Fruit fly (Drosophila melanogaster): ENCODE measurements around the gene YL-1.

DNA sequence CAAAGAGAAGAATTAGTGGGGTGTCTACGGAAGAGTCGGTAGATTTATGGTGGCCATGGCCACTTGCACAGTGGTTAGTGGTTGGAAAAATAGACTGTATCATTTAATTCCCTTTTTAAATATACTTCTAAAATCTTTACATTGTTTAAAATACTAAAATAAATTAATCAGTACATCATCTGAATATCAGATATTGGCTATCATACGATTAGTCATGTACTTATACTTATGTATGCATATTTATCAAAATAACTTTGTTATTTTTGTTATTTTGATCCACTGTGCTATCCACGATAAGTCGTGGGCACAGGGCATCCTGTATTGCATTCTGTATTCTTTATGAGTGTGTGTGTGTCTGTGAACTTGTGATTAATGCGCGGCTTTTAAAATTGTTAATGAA is 44.4 kb downstream of the YL-1 start:
- TF ChIP-seq Myc (optimal IDR thresholded peaks at IDR 0.05) (no peak), ttk (optimal IDR thresholded peaks at IDR 0.05) (no peak), psq (optimal IDR thresholded peaks at IDR 0.05) (no peak), Sin3A (optimal IDR thresholded peaks at IDR 0.05) (no peak), insv (optimal IDR thresholded peaks at IDR 0.05) (no peak)
